Fruit fly (Drosophila melanogaster): ENCODE measurements around the gene CG42638.

dm6 chr3L:19790564-19790928 is 41.0 kb upstream of the CG42638 start:
- no peak for TF ChIP-seq ovo (GFP tag; optimal IDR thresholded peaks at IDR 0.05)
- no peak for TF ChIP-seq tj (GFP tag; optimal IDR thresholded peaks at IDR 0.05)
- no peak for TF ChIP-seq Crg-1 (GFP tag; optimal IDR thresholded peaks at IDR 0.05)
- no peak for TF ChIP-seq CG7101 (tag; optimal IDR thresholded peaks at IDR 0.05)
- TF ChIP-seq CG11617 (GFP tag; optimal IDR thresholded peaks at IDR 0.05): no peak
- no peak for TF ChIP-seq Mnt (GFP tag; optimal IDR thresholded peaks at IDR 0.05)
